Worm (Caenorhabditis elegans) whole organism, L3 larva: ENCODE results near the gene T20B3.14.

Experiments
- R02D3.7 ChIP-seq: fragments of 150-350 bp; optimal IDR thresholded peaks from 2 replicates; lab custom pipeline; 2014; ENCODE audit warnings: missing biosample characterization, missing genetic modification characterization
- ZK546.5 ChIP-seq: sonication (generic microtip); optimal IDR thresholded peaks from 2 replicates; lab custom pipeline; 2017; ENCODE audit warnings: missing biosample characterization, missing genetic modification characterization
- aly-2 ChIP-seq: fragments of 150-350 bp; optimal IDR thresholded peaks from 2 replicates; lab custom pipeline; 2014; ENCODE audit warnings: missing biosample characterization, missing genetic modification characterization
- ceh-28 ChIP-seq: fragments of 150-350 bp; optimal IDR thresholded peaks from 2 replicates; lab custom pipeline; 2014; ENCODE audit warnings: missing biosample characterization, missing genetic modification reagents, missing genetic modification characterization
- ceh-82 ChIP-seq: fragments of 150-350 bp; optimal IDR thresholded peaks from 2 replicates; lab custom pipeline; 2014; ENCODE audit warnings: missing biosample characterization, missing genetic modification characterization
- ceh-9 ChIP-seq: sonication (generic microtip); optimal IDR thresholded peaks from 2 replicates; lab custom pipeline; 2018; ENCODE audit warnings: missing biosample characterization, missing genetic modification characterization
- egl-27 ChIP-seq: sonication (generic microtip); optimal IDR thresholded peaks from 4 replicates; lab custom pipeline; 2017; ENCODE audit warnings: missing biosample characterization, missing genetic modification reagents, missing genetic modification characterization
- egl-5 ChIP-seq: fragments of 150-350 bp; optimal IDR thresholded peaks from 2 replicates; lab custom pipeline; 2017; ENCODE audit warnings: missing biosample characterization, missing genetic modification reagents, missing genetic modification characterization, inconsistent platforms
- elt-1 ChIP-seq: fragments of 150-350 bp; optimal IDR thresholded peaks from 2 replicates; lab custom pipeline; 2014; ENCODE audit warnings: missing biosample characterization, missing genetic modification characterization
- elt-2 ChIP-seq: sonication (generic microtip); optimal IDR thresholded peaks from 2 replicates; lab custom pipeline; 2016; ENCODE audit warnings: missing genetic modification reagents, mild to moderate bottlenecking, missing genetic modification characterization, missing compliant biosample characterization
- eor-1 ChIP-seq, 2 experiments: fragments of 150-350 bp; optimal IDR thresholded peaks; 2 replicates each; lab custom pipeline; 2014 to 2018; ENCODE audit warnings: missing biosample characterization in 2 of 2, missing genetic modification characterization in 2 of 2
- fkh-10 ChIP-seq: sonication (generic microtip); optimal IDR thresholded peaks from 2 replicates; lab custom pipeline; 2017; ENCODE audit warnings: missing biosample characterization, missing genetic modification reagents, missing genetic modification characterization
- fkh-2 ChIP-seq: fragments of 150-350 bp; optimal IDR thresholded peaks from 2 replicates; lab custom pipeline; 2014; ENCODE audit warnings: missing biosample characterization, missing genetic modification reagents, missing genetic modification characterization
- fos-1 ChIP-seq: fragments of 150-350 bp; optimal IDR thresholded peaks from 2 replicates; lab custom pipeline; 2014; ENCODE audit warnings: missing biosample characterization, missing genetic modification characterization
- hmg-11 ChIP-seq: sonication (generic microtip); optimal IDR thresholded peaks from 2 replicates; lab custom pipeline; 2016; ENCODE audit warnings: missing genetic modification characterization, missing compliant biosample characterization
- jun-1 ChIP-seq: fragments of 150-350 bp; optimal IDR thresholded peaks from 2 replicates; lab custom pipeline; 2014; ENCODE audit warnings: missing biosample characterization, missing genetic modification reagents, missing genetic modification characterization
- lin-15B ChIP-seq: fragments of 150-350 bp; optimal IDR thresholded peaks from 2 replicates; lab custom pipeline; 2014; ENCODE audit warnings: missing biosample characterization, missing genetic modification characterization
- lin-39 ChIP-seq: fragments of 150-350 bp; optimal IDR thresholded peaks from 2 replicates; lab custom pipeline; 2018; ENCODE audit warnings: missing biosample characterization, missing genetic modification reagents, missing genetic modification characterization
- lsy-12 ChIP-seq: sonication (generic microtip); optimal IDR thresholded peaks from 2 replicates; lab custom pipeline; 2016; ENCODE audit warnings: mild to moderate bottlenecking, missing genetic modification characterization, missing compliant biosample characterization
- mdl-1 ChIP-seq: fragments of 150-350 bp; optimal IDR thresholded peaks from 2 replicates; lab custom pipeline; 2014; ENCODE audit warnings: missing biosample characterization, missing genetic modification characterization
- nfya-1 ChIP-seq: sonication (generic microtip); optimal IDR thresholded peaks from 2 replicates; lab custom pipeline; 2017; ENCODE audit warnings: missing genetic modification characterization, mild to moderate bottlenecking, missing compliant biosample characterization, antibody characterized with exemption, moderate library complexity; ENCODE audit not compliant: insufficient read depth
- nhr-11 ChIP-seq: fragments of 150-350 bp; optimal IDR thresholded peaks from 2 replicates; lab custom pipeline; 2014; ENCODE audit warnings: missing biosample characterization, missing genetic modification characterization
- nhr-23 ChIP-seq: fragments of 150-350 bp; optimal IDR thresholded peaks from 2 replicates; lab custom pipeline; 2014; ENCODE audit warnings: missing biosample characterization, missing genetic modification reagents, missing genetic modification characterization
- nhr-237 ChIP-seq: fragments of 150-350 bp; optimal IDR thresholded peaks from 2 replicates; lab custom pipeline; 2014; ENCODE audit warnings: missing biosample characterization, missing genetic modification characterization
- nhr-25 ChIP-seq: sonication (generic microtip); optimal IDR thresholded peaks from 2 replicates; lab custom pipeline; 2017; ENCODE audit warnings: missing biosample characterization, missing genetic modification characterization
- nhr-43 ChIP-seq: sonication (generic microtip); optimal IDR thresholded peaks from 2 replicates; lab custom pipeline; 2016; ENCODE audit warnings: mild to moderate bottlenecking, missing genetic modification characterization, missing compliant biosample characterization; ENCODE audit not compliant: poor library complexity, severe bottlenecking
- nhr-67 ChIP-seq: fragments of 150-350 bp; optimal IDR thresholded peaks from 2 replicates; lab custom pipeline; 2014; ENCODE audit warnings: missing biosample characterization, missing genetic modification characterization
- nhr-76 ChIP-seq: fragments of 150-350 bp; sonication (generic microtip); optimal IDR thresholded peaks from 5 replicates; lab custom pipeline; 2014; ENCODE audit warnings: missing biosample characterization, missing genetic modification characterization
- nhr-77 ChIP-seq: fragments of 150-350 bp; optimal IDR thresholded peaks from 2 replicates; lab custom pipeline; 2014; ENCODE audit warnings: missing biosample characterization, missing genetic modification characterization
- pqm-1 ChIP-seq: fragments of 150-350 bp; optimal IDR thresholded peaks from 2 replicates; lab custom pipeline; 2017; ENCODE audit warnings: missing biosample characterization, missing genetic modification characterization, inconsistent platforms
- skn-1 ChIP-seq: fragments of 150-350 bp; optimal IDR thresholded peaks from 2 replicates; lab custom pipeline; 2014; ENCODE audit warnings: missing biosample characterization, missing genetic modification characterization
- tbx-2 ChIP-seq: sonication (generic microtip); optimal IDR thresholded peaks from 2 replicates; lab custom pipeline; 2016; ENCODE audit warnings: mild to moderate bottlenecking, missing genetic modification characterization, missing compliant biosample characterization
- unc-39 ChIP-seq: sonication (generic microtip); optimal IDR thresholded peaks from 4 replicates; lab custom pipeline; 2017; ENCODE audit warnings: missing biosample characterization, missing genetic modification characterization
- unc-62 ChIP-seq: fragments of 150-350 bp; sonication (generic microtip); optimal IDR thresholded peaks from 4 replicates; lab custom pipeline; 2014; ENCODE audit warnings: missing biosample characterization, missing genetic modification reagents, missing genetic modification characterization
- zag-1 ChIP-seq: fragments of 150-350 bp; optimal IDR thresholded peaks from 2 replicates; lab custom pipeline; 2014; ENCODE audit warnings: missing biosample characterization, missing genetic modification characterization
- ztf-11 ChIP-seq: fragments of 150-350 bp; optimal IDR thresholded peaks from 2 replicates; lab custom pipeline; 2014; ENCODE audit warnings: missing biosample characterization, missing genetic modification characterization
- ztf-4 ChIP-seq: fragments of 150-350 bp; optimal IDR thresholded peaks from 2 replicates; lab custom pipeline; 2014; ENCODE audit warnings: missing biosample characterization, missing genetic modification characterization

The T20B3.14 gene

DNA sequence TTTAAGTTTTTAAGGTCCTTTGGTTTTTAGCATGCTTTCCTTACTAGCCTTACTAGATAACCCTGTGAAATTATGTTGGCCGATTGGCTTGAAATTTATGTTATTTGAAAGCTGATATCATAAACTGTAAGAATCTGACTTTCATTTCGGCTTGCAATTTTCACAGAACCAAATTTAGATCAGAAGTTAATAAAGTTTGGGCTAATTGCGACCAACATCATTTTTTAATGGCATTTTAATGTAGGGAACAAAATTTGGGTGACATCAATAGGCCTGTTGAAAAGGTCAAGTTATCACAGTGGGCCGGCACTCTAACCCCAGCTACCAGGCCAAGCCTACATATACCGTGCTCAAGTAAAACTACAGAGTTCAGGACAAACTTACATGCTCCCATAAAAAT is 10.2 kb upstream of the T20B3.14 start:
- TF ChIP-seq nhr-77 (tag; lab: Kevin White, UChicago) (no peak), nhr-11 (tag; lab: Kevin White, UChicago) (no peak), jun-1 (tag; lab: Kevin White, UChicago) (no peak), aly-2 (tag; lab: Kevin White, UChicago) (no peak), ztf-11 (tag; lab: Kevin White, UChicago) (no peak), lin-39 (tag; lab: Kevin White, UChicago) (no peak)

DNA sequence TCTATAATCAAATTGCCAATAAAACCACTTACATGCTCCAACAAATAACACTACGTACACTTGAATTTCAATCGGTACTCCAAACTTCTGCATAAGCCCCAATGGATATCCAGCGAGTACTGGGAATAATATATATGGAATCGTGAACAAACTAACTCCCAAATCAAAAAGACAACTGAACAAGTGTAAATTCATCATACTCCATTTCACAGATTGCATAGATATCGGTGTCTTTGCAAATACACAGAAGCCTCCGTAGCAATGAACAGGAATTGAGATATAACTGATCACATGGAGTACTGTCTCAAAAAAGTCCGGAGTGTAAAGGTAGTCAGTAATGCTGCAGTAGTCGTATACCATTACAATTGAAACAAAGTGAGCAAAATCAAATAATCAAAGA is 8.3 kb upstream of the T20B3.14 start, which contains the start of gene srh-214:
Gene srh-214, minus strand, starts transcription at position 360 of the 400 bp plus-strand sequence.
- no peak for TF ChIP-seq ZK546.5 (tag; lab: Kevin White, UChicago)
- TF ChIP-seq pqm-1 (tag; lab: Kevin White, UChicago), result no peak
- TF ChIP-seq nhr-43, result no peak
- TF ChIP-seq skn-1 (tag; lab: Kevin White, UChicago), result no peak
- TF ChIP-seq lin-15B, result no peak
- TF ChIP-seq nhr-76 (tag; lab: Kevin White, UChicago), result no peak
- TF ChIP-seq tbx-2 (tag; lab: Kevin White, UChicago), result no peak
- no peak for TF ChIP-seq aly-2 (tag; lab: Kevin White, UChicago)
- no peak for TF ChIP-seq eor-1 (tag; optimal IDR thresholded peaks at IDR 0.05; lab: Kevin White, UChicago)
- TF ChIP-seq ceh-9 (tag; lab: Kevin White, UChicago), result no peak
- TF ChIP-seq unc-39, result no peak
- TF ChIP-seq egl-5 (tag; lab: Kevin White, UChicago), result no peak
- no peak for TF ChIP-seq unc-62 (GFP tag; lab: Kevin White, UChicago)
- TF ChIP-seq elt-2 (tag; lab: Kevin White, UChicago), result no peak
- TF ChIP-seq ceh-28 (tag; lab: Kevin White, UChicago), result no peak

DNA sequence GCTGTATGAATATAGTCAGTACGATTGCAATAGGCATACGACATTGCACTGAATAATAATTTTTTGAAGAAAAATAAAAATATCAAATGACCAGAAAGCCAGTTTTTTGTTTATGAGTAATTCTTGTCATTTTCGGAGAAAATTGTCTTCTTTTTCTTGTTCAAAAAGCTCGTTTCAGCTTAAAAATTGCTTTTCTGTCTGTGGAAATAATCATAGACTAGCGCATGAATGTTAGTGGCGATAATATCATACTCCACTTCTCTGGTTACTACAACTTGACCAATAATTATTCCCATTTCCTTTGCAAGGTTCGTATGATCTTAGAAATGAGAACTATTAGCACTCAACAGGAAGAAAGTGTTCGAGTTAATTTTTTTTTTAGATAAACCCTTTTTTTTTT is 6.4 kb upstream of the T20B3.14 start, which contains the start of gene srh-216:
Gene srh-216, minus strand, starts transcription at position 101 of the 400 bp plus-strand sequence.
- TF ChIP-seq fos-1 (tag; lab: Kevin White, UChicago) (no peak), R02D3.7 (tag; lab: Kevin White, UChicago) (no peak), nhr-237 (no peak), nhr-25 (tag; lab: Kevin White, UChicago) (no peak), jun-1 (tag; lab: Kevin White, UChicago) (no peak), lin-15B (no peak)

DNA sequence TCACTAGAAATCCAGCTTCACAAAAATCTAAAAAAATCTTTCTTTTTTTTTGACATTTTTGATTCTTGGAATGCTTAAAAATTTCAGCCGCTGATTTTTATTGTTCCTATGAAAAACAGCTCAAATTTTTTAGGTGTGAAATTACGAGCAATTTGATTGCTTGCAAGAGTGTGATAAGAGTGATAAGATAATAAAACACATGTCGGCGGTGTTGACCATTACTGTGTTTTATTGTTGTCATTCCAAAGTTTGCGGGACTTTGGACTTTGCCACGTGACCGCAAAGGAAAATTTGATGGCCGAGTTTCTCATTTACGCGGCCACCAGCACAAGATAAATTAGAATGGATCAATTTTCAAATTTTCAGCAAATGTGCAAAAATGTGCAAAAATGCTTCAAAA is 4.4 kb downstream of the T20B3.14 start:
- TF ChIP-seq unc-39 (no peak), nhr-67 (no peak), fkh-10 (GFP tag; lab: Kevin White, UChicago) (no peak), fkh-2 (tag; lab: Kevin White, UChicago) (no peak), jun-1 (tag; lab: Kevin White, UChicago) (no peak), hmg-11 (no peak), ceh-82 (tag; lab: Kevin White, UChicago) (no peak), aly-2 (tag; lab: Kevin White, UChicago) (no peak), ceh-9 (tag; lab: Kevin White, UChicago) (no peak), elt-1 (tag; lab: Kevin White, UChicago) (no peak), unc-62 (GFP tag; lab: Kevin White, UChicago) (no peak), pqm-1 (tag; lab: Kevin White, UChicago) (peak; percentile 80), elt-2 (tag; lab: Kevin White, UChicago) (peak; percentile 88)

DNA sequence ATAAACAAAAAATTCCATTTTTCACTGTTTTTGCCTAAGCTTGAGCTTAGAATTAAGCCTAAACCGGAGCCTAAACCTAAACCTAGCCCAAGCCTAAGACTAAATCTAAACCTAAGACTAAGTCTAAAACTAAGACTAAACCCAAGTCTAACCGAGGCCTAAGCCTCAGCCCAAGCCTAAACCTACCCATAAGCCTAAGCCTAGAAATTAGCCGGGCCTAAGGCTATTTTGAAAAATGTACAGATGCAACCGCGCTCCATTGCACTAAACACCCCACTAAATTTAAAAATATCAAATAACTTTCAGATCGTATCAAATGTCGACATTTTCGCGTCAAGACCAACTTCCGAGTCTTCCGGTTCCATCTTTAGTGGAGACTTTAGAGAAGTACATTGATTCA is 5.9 kb downstream of the T20B3.14 start, which contains the start of gene T20B3.1:
Gene T20B3.1, plus strand, starts transcription at position 301 of the 400 bp plus-strand sequence.
- TF ChIP-seq nhr-23 (tag; lab: Kevin White, UChicago) (no peak), R02D3.7 (tag; lab: Kevin White, UChicago) (no peak), egl-27 (tag; lab: Kevin White, UChicago) (no peak), lin-15B (no peak), unc-39 (no peak), zag-1 (tag; lab: Kevin White, UChicago) (no peak), fkh-10 (GFP tag; lab: Kevin White, UChicago) (no peak), lin-39 (tag; lab: Kevin White, UChicago) (no peak), ZK546.5 (tag; lab: Kevin White, UChicago) (no peak), lsy-12 (tag; lab: Kevin White, UChicago) (no peak), mdl-1 (no peak), ceh-82 (tag; lab: Kevin White, UChicago) (no peak), nhr-43 (no peak), nhr-11 (tag; lab: Kevin White, UChicago) (no peak), ztf-11 (tag; lab: Kevin White, UChicago) (no peak), nfya-1 (no peak), ztf-4 (tag; lab: Kevin White, UChicago) (no peak)
